Worm (Caenorhabditis elegans): ENCODE data around the gene clec-160.

ce11 chrIII:8299734-8300133, 24.0 kb upstream of the clec-160 start:
- TF ChIP-seq nhr-77 (tag; optimal IDR thresholded peaks at IDR 0.05): no peak
- TF ChIP-seq snpc-4 (tag; optimal IDR thresholded peaks at IDR 0.05): no peak
- TF ChIP-seq elt-2 (tag; optimal IDR thresholded peaks at IDR 0.05): peak; percentile 76
- TF ChIP-seq R02D3.7 (tag; optimal IDR thresholded peaks at IDR 0.05): no peak
- TF ChIP-seq ceh-9 (tag; optimal IDR thresholded peaks at IDR 0.05): no peak
- no peak for TF ChIP-seq elt-3 (tag; optimal IDR thresholded peaks at IDR 0.05)
- TF ChIP-seq egl-27 (tag; optimal IDR thresholded peaks at IDR 0.05): no peak
- no peak for TF ChIP-seq ama-1 (optimal IDR thresholded peaks at IDR 0.05)
- TF ChIP-seq fkh-10 (GFP tag; optimal IDR thresholded peaks at IDR 0.05): no peak
- TF ChIP-seq ceh-28 (tag; optimal IDR thresholded peaks at IDR 0.05): no peak
- TF ChIP-seq pqm-1 (tag; optimal IDR thresholded peaks at IDR 0.05): peak; percentile 14
- no peak for TF ChIP-seq aly-2 (tag; optimal IDR thresholded peaks at IDR 0.05)
